Worm (Caenorhabditis elegans): Measurements from ENCODE around the gene Y66D12A.7.

- TF ChIP-seq hlh-30 (tag; optimal IDR thresholded peaks at IDR 0.05; ENCODE audit: insufficient read depth) (no peak), fkh-10 (GFP tag; optimal IDR thresholded peaks at IDR 0.05) (no peak)
Measured at ce11 chrIII:11582569-11582968, 2.3 kb upstream of the Y66D12A.7 start.
